Worm (Caenorhabditis elegans): ENCODE results near the gene dhs-30.
"Not testable (repeated sequence)": the region's sequence is repeated elsewhere in the genome, so short reads cannot be mapped to it uniquely, and the experiment has no call there.

The dhs-30 gene

DNA sequence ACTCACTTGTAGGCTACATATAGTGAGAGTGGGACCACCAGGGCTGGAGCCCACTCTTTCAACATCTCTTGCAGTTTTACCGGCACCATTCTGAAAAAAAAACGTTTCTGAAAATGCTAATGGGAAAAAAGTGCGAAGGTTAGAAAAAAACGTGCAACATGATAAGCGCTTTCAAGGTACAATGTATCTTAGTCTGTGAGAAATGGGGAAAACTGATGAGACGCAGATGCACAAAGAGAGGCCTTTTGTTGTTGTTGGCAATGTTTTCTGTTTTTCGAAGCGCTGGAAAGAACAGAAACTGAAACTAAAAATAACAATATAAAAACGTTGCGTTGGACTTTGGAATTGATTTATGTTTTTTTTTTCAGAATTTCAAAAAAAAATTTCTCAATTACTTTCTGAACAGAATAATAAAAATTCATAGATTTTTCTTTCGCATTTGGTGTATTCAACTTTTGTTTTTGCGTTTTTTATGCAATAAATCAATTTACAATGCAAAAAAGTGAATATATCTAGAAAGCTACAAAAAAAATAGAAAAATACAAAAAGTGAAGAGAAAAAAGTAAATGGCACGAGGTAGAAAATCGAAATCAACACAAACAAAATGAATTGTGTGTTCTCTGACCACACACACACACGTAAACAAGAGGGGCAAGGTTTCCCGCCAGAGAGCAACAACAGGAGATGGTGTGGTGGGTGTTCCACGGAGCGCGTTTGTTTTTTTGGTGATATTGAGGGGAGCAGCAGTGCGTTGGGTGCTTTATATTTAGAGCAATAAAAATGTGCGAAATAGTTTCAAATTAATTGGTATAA lies at the start of gene dhs-30:
TSS of gene dhs-30 (minus strand) at position 90 of the 813 bp plus-strand sequence.
- peak; percentile 15 for TF ChIP-seq nhr-129 (tag; optimal IDR thresholded peaks at IDR 0.05)
- TF ChIP-seq nhr-25 (tag; optimal IDR thresholded peaks at IDR 0.05), result peak; percentile 54
- peak; percentile 12 for TF ChIP-seq fos-1 (tag; optimal IDR thresholded peaks at IDR 0.05)
- no peak for TF ChIP-seq C34F6.9 (tag; optimal IDR thresholded peaks at IDR 0.05)
- no peak for TF ChIP-seq skn-1 (tag; optimal IDR thresholded peaks at IDR 0.05)

- TF ChIP-seq ztf-4 (tag; optimal IDR thresholded peaks at IDR 0.05) (no peak), sma-9 (GFP tag; optimal IDR thresholded peaks at IDR 0.05) (peak; percentile 89), sma-9 (tag; optimal IDR thresholded peaks at IDR 0.05) (no peak), crh-2 (tag; optimal IDR thresholded peaks at IDR 0.05) (peak; percentile 23), fos-1 (tag; optimal IDR thresholded peaks at IDR 0.05) (peak; percentile 93), sma-3 (GFP tag; optimal IDR thresholded peaks at IDR 0.05) (peak; percentile 41), gmeb-1 (tag; optimal IDR thresholded peaks at IDR 0.05) (peak; percentile 1)
These were observed 21.1 kb upstream of the dhs-30 start, which contains the start of gene Y40C7B.4 for ce11 chrX:17256769-17257168. Gene Y40C7B.4 (minus strand): TSS chrX:17256787.

- TF ChIP-seq sma-9 (GFP tag; optimal IDR thresholded peaks at IDR 0.05) (peak; percentile 10), fos-1 (tag; optimal IDR thresholded peaks at IDR 0.05) (peak; percentile 63)
- not testable (repeated sequence) for TF ChIP-seq sma-9 (tag; optimal IDR thresholded peaks at IDR 0.05)
These were observed 20.1 kb upstream of the dhs-30 start for ce11 chrX:17255750-17256149.

- TF ChIP-seq fos-1 (tag; optimal IDR thresholded peaks at IDR 0.05) (peak; percentile 14), nhr-129 (tag; optimal IDR thresholded peaks at IDR 0.05) (no peak)
These were observed 11.6 kb upstream of the dhs-30 start for ce11 chrX:17247260-17247659.

- TF ChIP-seq elt-1 (tag; optimal IDR thresholded peaks at IDR 0.05) (no peak), sma-3 (GFP tag; optimal IDR thresholded peaks at IDR 0.05) (no peak), nhr-237 (tag; optimal IDR thresholded peaks at IDR 0.05) (no peak), nhr-6 (tag; optimal IDR thresholded peaks at IDR 0.05) (no peak), mbf-1 (tag; optimal IDR thresholded peaks at IDR 0.05) (no peak), sem-4 (tag; optimal IDR thresholded peaks at IDR 0.05) (no peak), ztf-4 (tag; optimal IDR thresholded peaks at IDR 0.05) (no peak), ceh-16 (tag; optimal IDR thresholded peaks at IDR 0.05) (no peak), alr-1 (tag; optimal IDR thresholded peaks at IDR 0.05) (no peak)
These were observed 7.4 kb upstream of the dhs-30 start, which contains the start of gene T25G12.13 for ce11 chrX:17243053-17243452. Gene T25G12.13 (plus strand): TSS chrX:17243353.

DNA sequence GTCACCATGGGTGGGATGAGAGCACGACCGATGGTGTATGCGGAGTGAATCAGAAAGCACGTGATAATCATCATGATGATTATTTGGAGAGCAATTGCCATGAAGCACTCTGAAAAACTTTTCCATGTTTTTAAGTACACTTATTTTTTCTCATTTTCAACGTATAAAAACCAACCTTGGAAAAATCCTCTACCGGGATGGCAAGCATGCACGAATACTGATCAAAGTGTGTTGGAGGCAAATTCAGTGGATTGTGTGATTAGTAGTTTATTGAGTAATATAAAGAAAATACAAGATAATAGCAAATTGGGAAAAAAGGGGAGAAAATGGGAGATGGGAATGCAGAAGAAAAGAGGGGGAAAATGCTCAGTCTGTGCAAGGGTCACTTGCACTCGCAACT lies 1.8 kb upstream of the dhs-30 start, which contains the start of gene T25G12.11:
TSS of gene T25G12.11 (minus strand) at position 101 of the 400 bp plus-strand sequence.
- TF ChIP-seq skn-1 (tag; optimal IDR thresholded peaks at IDR 0.05) (no peak), sma-9 (GFP tag; optimal IDR thresholded peaks at IDR 0.05) (no peak), sma-9 (tag; optimal IDR thresholded peaks at IDR 0.05) (no peak), nhr-21 (tag; optimal IDR thresholded peaks at IDR 0.05) (no peak), lin-11 (tag; optimal IDR thresholded peaks at IDR 0.05) (no peak), ztf-4 (tag; optimal IDR thresholded peaks at IDR 0.05) (no peak), fos-1 (tag; optimal IDR thresholded peaks at IDR 0.05) (no peak), alr-1 (tag; optimal IDR thresholded peaks at IDR 0.05) (no peak), Y55F3AM.14 (GFP tag; optimal IDR thresholded peaks at IDR 0.05) (no peak)

ce11 chrX:17234988-17235387 lies 650 bp downstream of the dhs-30 start:
- no peak for TF ChIP-seq zag-1 (tag; optimal IDR thresholded peaks at IDR 0.05)
- no peak for TF ChIP-seq sem-4 (tag; optimal IDR thresholded peaks at IDR 0.05)
- no peak for TF ChIP-seq egl-27 (tag; optimal IDR thresholded peaks at IDR 0.05)
- TF ChIP-seq unc-62 (GFP tag; optimal IDR thresholded peaks at IDR 0.05), result no peak
- no peak for TF ChIP-seq sma-3 (GFP tag; optimal IDR thresholded peaks at IDR 0.05)
- no peak for TF ChIP-seq elt-1 (tag; optimal IDR thresholded peaks at IDR 0.05)
- TF ChIP-seq Y55F3AM.14 (GFP tag; optimal IDR thresholded peaks at IDR 0.05), result no peak
- TF ChIP-seq nhr-12 (tag; optimal IDR thresholded peaks at IDR 0.05), result no peak
- TF ChIP-seq nhr-129 (tag; optimal IDR thresholded peaks at IDR 0.05), result no peak

- TF ChIP-seq nhr-25 (tag; optimal IDR thresholded peaks at IDR 0.05), result peak; percentile 26
- no peak for TF ChIP-seq ztf-1 (GFP tag; conservative IDR thresholded peaks at IDR 0.05)
These were observed 4.3 kb downstream of the dhs-30 start, which contains the start of gene T25G12.3 for ce11 chrX:17231348-17231747. Gene T25G12.3 (plus strand): TSS chrX:17231648.
